Fruit fly (Drosophila melanogaster): ENCODE results near the gene CheB93a.
A peak's percentile ranks its signal among the peaks of the same experiment; 100 is the strongest.

CheB93a gene

dm6 chr3R:21376859-21377607 lies 30.2 kb upstream of the CheB93a start (continued):
- TF ChIP-seq lola (GFP tag; optimal IDR thresholded peaks at IDR 0.05) (no peak), Bdp1 (GFP tag; optimal IDR thresholded peaks at IDR 0.05) (no peak), CG12219 (GFP tag; optimal IDR thresholded peaks at IDR 0.05) (no peak), CG42726 (GFP tag; IDR thresholded peaks at IDR 0.05; ENCODE audit: partially characterized antibody) (peak; percentile 69; the same call in 1 of the 2 replicates), NC2β (GFP tag; optimal IDR thresholded peaks at IDR 0.05) (no peak), Hmx (GFP tag; optimal IDR thresholded peaks at IDR 0.05) (no peak), Poxn (GFP tag; IDR thresholded peaks at IDR 0.05) (no peak), bsh (GFP tag; optimal IDR thresholded peaks at IDR 0.05) (no peak), CHES-1-like (GFP tag; optimal IDR thresholded peaks at IDR 0.05) (no peak), lbe (GFP tag; optimal IDR thresholded peaks at IDR 0.05) (peak; percentile 64), CG13775 (GFP tag; optimal IDR thresholded peaks at IDR 0.05) (no peak), ranshi (GFP tag; IDR thresholded peaks at IDR 0.05) (no peak), oc (tag; optimal IDR thresholded peaks at IDR 0.05) (no peak), Hr39 (optimal IDR thresholded peaks at IDR 0.05) (no peak), ara (GFP tag; IDR thresholded peaks at IDR 0.05) (no peak), sens-2 (GFP tag; IDR thresholded peaks at IDR 0.05) (no peak), sim (GFP tag; IDR thresholded peaks at IDR 0.05) (no peak), Nf-YA (GFP tag; IDR thresholded peaks at IDR 0.05) (no peak), HLH3B (GFP tag; IDR thresholded peaks at IDR 0.05) (no peak), CG18262 (tag; optimal IDR thresholded peaks at IDR 0.05) (no peak), run (tag; optimal IDR thresholded peaks at IDR 0.05) (no peak), Rx (GFP tag; IDR thresholded peaks at IDR 0.05) (no peak), tll (GFP tag; optimal IDR thresholded peaks at IDR 0.05) (no peak), ap (GFP tag; IDR thresholded peaks at IDR 0.05) (no peak), fd64A (GFP tag; optimal IDR thresholded peaks at IDR 0.05) (no peak), p53 (GFP tag; optimal IDR thresholded peaks at IDR 0.05) (no peak), hbn (GFP tag; IDR thresholded peaks at IDR 0.05; ENCODE audit: partially characterized antibody) (peak; percentile 88), eyg (GFP tag; optimal IDR thresholded peaks at IDR 0.05) (no peak), CG16863 (GFP tag; optimal IDR thresholded peaks at IDR 0.05) (no peak), CG6765 (GFP tag; optimal IDR thresholded peaks at IDR 0.05) (no peak), Hr3 (GFP tag; optimal IDR thresholded peaks at IDR 0.05) (no peak), D19A (tag; optimal IDR thresholded peaks at IDR 0.05) (no peak), Sox100B (GFP tag; optimal IDR thresholded peaks at IDR 0.05) (no peak), sug (tag; optimal IDR thresholded peaks at IDR 0.05) (no peak), CG6813 (GFP tag; optimal IDR thresholded peaks at IDR 0.05) (no peak), CG12391 (tag; optimal IDR thresholded peaks at IDR 0.05) (peak; percentile 59), gem (tag; optimal IDR thresholded peaks at IDR 0.05) (no peak), CG10979 (tag; optimal IDR thresholded peaks at IDR 0.05) (no peak), dan (GFP tag; IDR thresholded peaks at IDR 0.05) (no peak), sr (GFP tag; IDR thresholded peaks at IDR 0.05) (no peak), cg (GFP tag; optimal IDR thresholded peaks at IDR 0.05) (no peak), CG6254 (GFP tag; optimal IDR thresholded peaks at IDR 0.05) (no peak), az2 (GFP tag; optimal IDR thresholded peaks at IDR 0.05) (no peak), CG13287 (GFP tag; IDR thresholded peaks at IDR 0.05; ENCODE audit: partially characterized antibody) (peak; percentile 88), Bteb2 (GFP tag; optimal IDR thresholded peaks at IDR 0.05) (no peak), CG11093 (GFP tag; IDR thresholded peaks at IDR 0.05) (no peak), CG3281 (GFP tag; optimal IDR thresholded peaks at IDR 0.05) (no peak), pzg (GFP tag; optimal IDR thresholded peaks at IDR 0.05) (peak; percentile 67), CG7928 (GFP tag; optimal IDR thresholded peaks at IDR 0.05) (no peak), Fer2 (tag; optimal IDR thresholded peaks at IDR 0.05) (no peak)
